Worm (Caenorhabditis elegans) whole organism, L2 larva: ENCODE measurements around the gene ccm-2.

Experiments used
- C34F6.9 ChIP-seq: fragments of 150-350 bp; optimal IDR thresholded peaks from 2 replicates; lab custom pipeline; 2014; ENCODE audit warnings: missing biosample characterization, missing genetic modification characterization
- F13H6.1 ChIP-seq: sonication (generic microtip); optimal IDR thresholded peaks from 2 replicates; lab custom pipeline; 2016; ENCODE audit warnings: missing genetic modification characterization, missing compliant biosample characterization
- R02D3.7 ChIP-seq: fragments of 150-350 bp; optimal IDR thresholded peaks from 2 replicates; lab custom pipeline; 2014; ENCODE audit warnings: missing biosample characterization, missing genetic modification characterization
- Y55F3AM.14 ChIP-seq: fragments of 200-800 bp; sonication (Bioruptor generic); optimal IDR thresholded peaks from 2 replicates; lab custom pipeline; 2018; ENCODE audit warnings: mild to moderate bottlenecking, missing genetic modification characterization, missing compliant biosample characterization
- ZK546.5 ChIP-seq: sonication (generic microtip); optimal IDR thresholded peaks from 2 replicates; lab custom pipeline; 2017; ENCODE audit warnings: missing biosample characterization, missing genetic modification characterization
- alr-1 ChIP-seq: fragments of 150-350 bp; optimal IDR thresholded peaks from 2 replicates; lab custom pipeline; 2014; ENCODE audit warnings: missing biosample characterization, missing genetic modification characterization
- aly-2 ChIP-seq: fragments of 150-350 bp; optimal IDR thresholded peaks from 2 replicates; lab custom pipeline; 2014; ENCODE audit warnings: missing biosample characterization, missing genetic modification characterization
- ama-1 ChIP-seq: fragments of 150-350 bp; optimal IDR thresholded peaks from 2 replicates; lab custom pipeline; 2018; ENCODE audit warnings: inconsistent platforms
- blmp-1 ChIP-seq: sonication (generic microtip); optimal IDR thresholded peaks from 2 replicates; lab custom pipeline; 2017; ENCODE audit warnings: missing genetic modification characterization, mild to moderate bottlenecking, missing compliant biosample characterization, antibody characterized with exemption, moderate library complexity; ENCODE audit not compliant: insufficient read depth
- ceh-16 ChIP-seq: fragments of 150-350 bp; optimal IDR thresholded peaks from 2 replicates; lab custom pipeline; 2014; ENCODE audit warnings: missing biosample characterization, missing genetic modification characterization
- ceh-82 ChIP-seq: fragments of 150-350 bp; optimal IDR thresholded peaks from 2 replicates; lab custom pipeline; 2014; ENCODE audit warnings: missing biosample characterization, missing genetic modification characterization
- crh-2 ChIP-seq: sonication (generic microtip); optimal IDR thresholded peaks from 2 replicates; lab custom pipeline; 2017; ENCODE audit warnings: missing biosample characterization, missing genetic modification characterization
- dmd-4 ChIP-seq: sonication (generic microtip); optimal IDR thresholded peaks from 2 replicates; lab custom pipeline; 2017; ENCODE audit warnings: missing biosample characterization, missing genetic modification characterization
- egl-27 ChIP-seq: sonication (generic microtip); optimal IDR thresholded peaks from 3 replicates; lab custom pipeline; 2017; ENCODE audit warnings: missing biosample characterization, missing genetic modification reagents, missing genetic modification characterization
- elt-1 ChIP-seq: fragments of 150-350 bp; optimal IDR thresholded peaks from 2 replicates; lab custom pipeline; 2014; ENCODE audit warnings: missing biosample characterization, missing genetic modification characterization
- elt-3 ChIP-seq: sonication (generic microtip); optimal IDR thresholded peaks from 2 replicates; lab custom pipeline; 2017; ENCODE audit warnings: missing biosample characterization, missing genetic modification characterization
- fos-1 ChIP-seq: fragments of 150-350 bp; optimal IDR thresholded peaks from 2 replicates; lab custom pipeline; 2014; ENCODE audit warnings: missing biosample characterization, missing genetic modification characterization
- gmeb-1 ChIP-seq: fragments of 150-350 bp; optimal IDR thresholded peaks from 2 replicates; lab custom pipeline; 2014; ENCODE audit warnings: missing biosample characterization, missing genetic modification characterization
- lin-11 ChIP-seq: fragments of 150-350 bp; sonication (generic microtip); optimal IDR thresholded peaks from 2 replicates; lab custom pipeline; 2014; ENCODE audit warnings: missing biosample characterization, missing genetic modification characterization, inconsistent platforms, mixed read lengths
- lin-13 ChIP-seq: fragments of 150-350 bp; optimal IDR thresholded peaks from 2 replicates; lab custom pipeline; 2014; ENCODE audit warnings: missing biosample characterization, missing genetic modification reagents, missing genetic modification characterization
- lin-39 ChIP-seq: fragments of 150-350 bp; optimal IDR thresholded peaks from 2 replicates; lab custom pipeline; 2014; ENCODE audit warnings: missing biosample characterization, missing genetic modification reagents, missing genetic modification characterization
- lsy-2 ChIP-seq, 2 experiments: fragments of 150-350 bp in 1 of 2; sonication (generic microtip) in 1 of 2; optimal IDR thresholded peaks; 2 replicates each; lab custom pipeline; 2014 to 2017; ENCODE audit warnings: missing biosample characterization in 2 of 2, missing genetic modification characterization in 2 of 2
- mab-5 ChIP-seq: fragments of 150-350 bp; optimal IDR thresholded peaks from 2 replicates; lab custom pipeline; 2014; ENCODE audit warnings: missing biosample characterization, missing genetic modification characterization
- mbf-1 ChIP-seq: sonication (generic microtip); optimal IDR thresholded peaks from 2 replicates; lab custom pipeline; 2017; ENCODE audit warnings: missing biosample characterization, missing genetic modification characterization
- mdl-1 ChIP-seq, 2 experiments: fragments of 150-350 bp in 1 of 2; sonication (generic microtip) in 1 of 2; optimal IDR thresholded peaks; 2 replicates each; lab custom pipeline; 2017; ENCODE audit warnings: missing biosample characterization in 2 of 2, missing genetic modification characterization in 2 of 2
- nhr-10 ChIP-seq: sonication (generic microtip); optimal IDR thresholded peaks from 2 replicates; lab custom pipeline; 2017; ENCODE audit warnings: missing biosample characterization, missing genetic modification characterization
- nhr-11 ChIP-seq: fragments of 150-350 bp; optimal IDR thresholded peaks from 2 replicates; lab custom pipeline; 2014; ENCODE audit warnings: missing biosample characterization, missing genetic modification characterization
- nhr-12 ChIP-seq: fragments of 150-350 bp; optimal IDR thresholded peaks from 2 replicates; lab custom pipeline; 2014; ENCODE audit warnings: missing biosample characterization, missing genetic modification characterization
- nhr-129 ChIP-seq: fragments of 150-350 bp; optimal IDR thresholded peaks from 2 replicates; lab custom pipeline; 2014; ENCODE audit warnings: missing biosample characterization, missing genetic modification characterization
- nhr-21 ChIP-seq: fragments of 150-350 bp; optimal IDR thresholded peaks from 2 replicates; lab custom pipeline; 2014; ENCODE audit warnings: missing biosample characterization, missing genetic modification characterization
- nhr-23 ChIP-seq: fragments of 150-350 bp; optimal IDR thresholded peaks from 2 replicates; lab custom pipeline; 2014; ENCODE audit warnings: missing biosample characterization, missing genetic modification reagents, missing genetic modification characterization
- nhr-237 ChIP-seq: fragments of 150-350 bp; optimal IDR thresholded peaks from 2 replicates; lab custom pipeline; 2014; ENCODE audit warnings: missing biosample characterization, missing genetic modification characterization
- nhr-25 ChIP-seq: fragments of 150-350 bp; sonication (generic microtip); optimal IDR thresholded peaks from 3 replicates; lab custom pipeline; 2014; ENCODE audit warnings: missing biosample characterization, missing genetic modification characterization
- nhr-6 ChIP-seq: fragments of 150-350 bp; optimal IDR thresholded peaks from 2 replicates; lab custom pipeline; 2014; ENCODE audit warnings: missing biosample characterization, missing genetic modification characterization
- nhr-77 ChIP-seq: fragments of 150-350 bp; optimal IDR thresholded peaks from 2 replicates; lab custom pipeline; 2014; ENCODE audit warnings: missing biosample characterization, missing genetic modification characterization
- peb-1 ChIP-seq: fragments of 150-350 bp; optimal IDR thresholded peaks from 2 replicates; lab custom pipeline; 2014; ENCODE audit warnings: missing biosample characterization, missing genetic modification characterization
- sem-4 ChIP-seq: fragments of 150-350 bp; optimal IDR thresholded peaks from 2 replicates; lab custom pipeline; 2014; ENCODE audit warnings: missing biosample characterization, missing genetic modification reagents, missing genetic modification characterization
- skn-1 ChIP-seq: sonication (generic microtip); optimal IDR thresholded peaks from 2 replicates; lab custom pipeline; 2017; ENCODE audit warnings: missing biosample characterization, missing genetic modification characterization
- sma-3 ChIP-seq: sonication (generic microtip); optimal IDR thresholded peaks from 2 replicates; lab custom pipeline; 2016; ENCODE audit warnings: missing genetic modification reagents, missing genetic modification characterization, missing compliant biosample characterization
- sma-9 ChIP-seq, 2 experiments: fragments of 150-350 bp in 1 of 2; sonication (generic microtip) in 1 of 2; optimal IDR thresholded peaks; 2 replicates each; lab custom pipeline; 2014 to 2016; ENCODE audit warnings: missing genetic modification characterization in 2 of 2, mild to moderate bottlenecking in 1 of 2, missing biosample characterization in 1 of 2, missing compliant biosample characterization in 1 of 2, missing genetic modification reagents in 1 of 2, moderate library complexity in 1 of 2
- snpc-4 ChIP-seq: fragments of 150-350 bp; optimal IDR thresholded peaks from 2 replicates; lab custom pipeline; 2014; ENCODE audit warnings: missing biosample characterization, missing genetic modification characterization
- unc-39 ChIP-seq: fragments of 150-350 bp; optimal IDR thresholded peaks from 2 replicates; lab custom pipeline; 2014; ENCODE audit warnings: missing biosample characterization, missing genetic modification characterization
- unc-55 ChIP-seq: fragments of 150-350 bp; sonication (generic microtip); optimal IDR thresholded peaks from 3 replicates; lab custom pipeline; 2014; ENCODE audit warnings: missing biosample characterization, missing genetic modification reagents, missing genetic modification characterization
- unc-62 ChIP-seq: fragments of 150-350 bp; optimal IDR thresholded peaks from 2 replicates; lab custom pipeline; 2014; ENCODE audit warnings: missing biosample characterization, missing genetic modification reagents, missing genetic modification characterization
- zag-1 ChIP-seq: fragments of 150-350 bp; optimal IDR thresholded peaks from 2 replicates; lab custom pipeline; 2014; ENCODE audit warnings: missing biosample characterization, missing genetic modification characterization
- ztf-1 ChIP-seq: fragments of 200-800 bp; sonication (Bioruptor generic); conservative IDR thresholded peaks from 2 replicates; pipeline ENCODE4 v1.3.6; 2022; ENCODE audit warnings: missing genetic modification characterization, missing compliant biosample characterization
- ztf-11 ChIP-seq: sonication (generic microtip); optimal IDR thresholded peaks from 2 replicates; lab custom pipeline; 2017; ENCODE audit warnings: missing biosample characterization, missing genetic modification characterization
- ztf-4 ChIP-seq: fragments of 150-350 bp; optimal IDR thresholded peaks from 2 replicates; lab custom pipeline; 2014; ENCODE audit warnings: missing biosample characterization, missing genetic modification characterization

ccm-2 gene

ce11 chrIV:1820153-1820552 is 14.3 kb upstream of the ccm-2 start, which contains the start of gene col-109:
Gene col-109 (minus strand): TSS chrIV:1820253.
- TF ChIP-seq nhr-129 (tag; lab: Kevin White, UChicago) (no peak), sma-3 (no peak), peb-1 (tag; lab: Kevin White, UChicago) (no peak), unc-55 (GFP tag; lab: Kevin White, UChicago) (no peak), gmeb-1 (tag; lab: Kevin White, UChicago) (no peak), skn-1 (tag; lab: Kevin White, UChicago) (no peak), mbf-1 (no peak), lin-39 (tag; lab: Kevin White, UChicago) (no peak), ama-1 (lab: Kevin White, UChicago) (no peak), nhr-25 (no peak), unc-62 (no peak), ZK546.5 (tag; lab: Kevin White, UChicago) (no peak), C34F6.9 (tag; lab: Kevin White, UChicago) (no peak), nhr-6 (no peak)

DNA sequence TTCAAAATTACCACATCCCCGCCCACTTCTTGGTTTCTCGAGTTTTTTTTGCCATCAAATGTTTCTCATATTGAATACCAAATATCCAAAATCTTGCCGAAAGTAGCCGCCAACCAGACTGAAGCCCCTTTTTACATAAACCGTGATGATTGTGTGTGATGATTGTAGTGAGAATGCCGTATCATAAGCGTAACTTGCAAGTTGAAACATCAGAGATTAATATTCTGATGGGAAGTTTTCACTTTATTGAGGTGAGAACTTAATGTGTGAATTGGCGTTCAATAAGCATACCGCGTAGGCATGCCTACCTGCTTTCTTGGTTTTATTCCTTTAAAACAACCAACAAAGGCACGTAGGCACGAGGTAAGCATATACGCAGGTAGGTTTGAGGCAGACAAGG is 12.9 kb upstream of the ccm-2 start, which contains the start of gene Y38C1BA.4:
Gene Y38C1BA.4, plus strand, starts transcription at position 301 of the 400 bp plus-strand sequence.
- TF ChIP-seq blmp-1 (no peak), gmeb-1 (tag; lab: Kevin White, UChicago) (no peak), ztf-1 (no peak)

ce11 chrIV:1824065-1824531 is 10.3 kb upstream of the ccm-2 start, which contains the start of gene cmk-1:
Gene cmk-1 (plus strand): TSS chrIV:1824481.
- no peak for TF ChIP-seq R02D3.7 (tag; lab: Kevin White, UChicago)
- peak; percentile 54 for TF ChIP-seq mab-5 (tag; lab: Kevin White, UChicago)
- no peak for TF ChIP-seq unc-39 (tag; lab: Kevin White, UChicago)
- TF ChIP-seq unc-62: no peak
- peak in 1 of 2 experiments; percentile 69 for TF ChIP-seq mdl-1 (tag; optimal IDR thresholded peaks at IDR 0.05; lab: Kevin White, UChicago)
- TF ChIP-seq elt-3 (tag; lab: Kevin White, UChicago): no peak
- TF ChIP-seq lin-13 (GFP tag; lab: Kevin White, UChicago): peak; percentile 68
- TF ChIP-seq C34F6.9 (tag; lab: Kevin White, UChicago): peak; percentile 85
- peak; percentile 80 for TF ChIP-seq unc-55 (GFP tag; lab: Kevin White, UChicago)
- TF ChIP-seq sem-4 (tag; lab: Kevin White, UChicago): peak; percentile 45
- peak; percentile 7 for TF ChIP-seq nhr-21 (tag; lab: Kevin White, UChicago)
- TF ChIP-seq lsy-2 (tag; optimal IDR thresholded peaks at IDR 0.05; lab: Kevin White, UChicago): peak in 1 of 2 experiments; percentile 65
- peak; percentile 72 for TF ChIP-seq crh-2 (tag; lab: Kevin White, UChicago)
- no peak for TF ChIP-seq sma-3
- no peak for TF ChIP-seq alr-1 (tag; lab: Kevin White, UChicago)
- TF ChIP-seq ceh-16 (tag; lab: Kevin White, UChicago): no peak
- TF ChIP-seq aly-2: no peak
- TF ChIP-seq nhr-12 (tag; lab: Kevin White, UChicago): no peak
- TF ChIP-seq nhr-77 (tag; lab: Kevin White, UChicago): no peak
- no peak for TF ChIP-seq nhr-10 (tag; lab: Kevin White, UChicago)
- TF ChIP-seq skn-1 (tag; lab: Kevin White, UChicago): no peak
- TF ChIP-seq nhr-237: no peak
- no peak for TF ChIP-seq ama-1 (lab: Kevin White, UChicago)
- no peak for TF ChIP-seq nhr-11 (tag; lab: Kevin White, UChicago)
- TF ChIP-seq fos-1 (tag; lab: Kevin White, UChicago): peak; percentile 41
- TF ChIP-seq zag-1: peak; percentile 72
- no peak for TF ChIP-seq dmd-4
- TF ChIP-seq ZK546.5 (tag; lab: Kevin White, UChicago): no peak
- TF ChIP-seq egl-27 (tag; lab: Kevin White, UChicago): no peak
- no peak for TF ChIP-seq peb-1 (tag; lab: Kevin White, UChicago)
- TF ChIP-seq blmp-1: no peak
- TF ChIP-seq ztf-4 (tag; lab: Kevin White, UChicago): peak; percentile 39
- peak; percentile 49 for TF ChIP-seq Y55F3AM.14 (GFP tag; lab: Kevin White, UChicago)
- TF ChIP-seq ceh-82 (tag; lab: Kevin White, UChicago): no peak
- no peak for TF ChIP-seq nhr-6
- peak; percentile 78 for TF ChIP-seq F13H6.1
- no peak for TF ChIP-seq ztf-11 (tag; lab: Kevin White, UChicago)
- TF ChIP-seq snpc-4 (tag; lab: Kevin White, UChicago): peak; percentile 10
- peak; percentile 68 for TF ChIP-seq lin-11 (tag; lab: Kevin White, UChicago)
- no peak for TF ChIP-seq elt-1 (tag; lab: Kevin White, UChicago)
- peak; percentile 75 for TF ChIP-seq sma-9 (GFP tag; optimal IDR thresholded peaks at IDR 0.05; lab: Kevin White, UChicago)
- no peak for TF ChIP-seq sma-9 (tag; optimal IDR thresholded peaks at IDR 0.05; lab: Kevin White, UChicago)
- TF ChIP-seq nhr-129 (tag; lab: Kevin White, UChicago): peak; percentile 77
- TF ChIP-seq nhr-23 (tag; lab: Kevin White, UChicago): no peak
- no peak for TF ChIP-seq lin-39 (tag; lab: Kevin White, UChicago)
- TF ChIP-seq gmeb-1 (tag; lab: Kevin White, UChicago): no peak
- TF ChIP-seq ztf-1: no peak
- TF ChIP-seq mbf-1: no peak
- no peak for TF ChIP-seq nhr-25
- TF ChIP-seq, all 48 proteins: peak for 18
